Worm (Caenorhabditis elegans) whole organism, late embryonic: Measurements from ENCODE around the gene col-80.
A peak's percentile ranks its signal among the peaks of the same experiment; 100 is the strongest.

Source experiments
- C08G9.2 ChIP-seq: sonication (generic microtip); optimal IDR thresholded peaks from 2 replicates; lab custom pipeline; 2016; ENCODE audit warnings: mild to moderate bottlenecking, missing genetic modification characterization, moderate library complexity, missing compliant biosample characterization
- C38D4.7 ChIP-seq: fragments of 200-800 bp; sonication (Bioruptor generic); optimal IDR thresholded peaks from 2 replicates; lab custom pipeline; 2018; ENCODE audit warnings: mild to moderate bottlenecking, missing genetic modification characterization, moderate library complexity, missing compliant biosample characterization
- F13H6.1 ChIP-seq: sonication (generic microtip); optimal IDR thresholded peaks from 2 replicates; lab custom pipeline; 2016; ENCODE audit warnings: missing genetic modification characterization, missing compliant biosample characterization
- T23F11.4 ChIP-seq: fragments of 200-800 bp; sonication (Bioruptor generic); optimal IDR thresholded peaks from 2 replicates; lab custom pipeline; 2018; ENCODE audit warnings: mild to moderate bottlenecking, missing genetic modification characterization, missing compliant biosample characterization
- ama-1 ChIP-seq: fragments of 150-350 bp; optimal IDR thresholded peaks from 2 replicates; lab custom pipeline; 2014
- ceh-14 ChIP-seq: sonication (generic microtip); optimal IDR thresholded peaks from 2 replicates; lab custom pipeline; 2016; ENCODE audit warnings: missing genotype, missing genetic modification characterization, missing compliant biosample characterization
- ceh-18 ChIP-seq: sonication (generic microtip); optimal IDR thresholded peaks from 2 replicates; lab custom pipeline; 2016; ENCODE audit warnings: missing genetic modification characterization, missing compliant biosample characterization
- ceh-19 ChIP-seq: fragments of 200-800 bp; sonication (Bioruptor generic); optimal IDR thresholded peaks from 2 replicates; lab custom pipeline; 2018; ENCODE audit warnings: mild to moderate bottlenecking, missing genetic modification characterization, missing compliant biosample characterization
- ceh-2 ChIP-seq: sonication (generic microtip); optimal IDR thresholded peaks from 2 replicates; lab custom pipeline; 2016; ENCODE audit warnings: missing genotype, missing genetic modification characterization, missing compliant biosample characterization
- ceh-24 ChIP-seq: sonication (generic microtip); optimal IDR thresholded peaks from 2 replicates; lab custom pipeline; 2016; ENCODE audit warnings: mild to moderate bottlenecking, missing genetic modification characterization, missing compliant biosample characterization
- ceh-30 ChIP-seq: fragments of 150-350 bp; optimal IDR thresholded peaks from 2 replicates; lab custom pipeline; 2014; ENCODE audit warnings: missing biosample characterization, missing genetic modification characterization
- ceh-31 ChIP-seq: sonication (generic microtip); optimal IDR thresholded peaks from 2 replicates; lab custom pipeline; 2016; ENCODE audit warnings: missing genetic modification characterization, missing compliant biosample characterization
- ceh-34 ChIP-seq: sonication (generic microtip); optimal IDR thresholded peaks from 2 replicates; lab custom pipeline; 2016; ENCODE audit warnings: mild to moderate bottlenecking, missing genetic modification characterization, missing compliant biosample characterization
- ceh-48 ChIP-seq: sonication (generic microtip); optimal IDR thresholded peaks from 2 replicates; lab custom pipeline; 2016; ENCODE audit warnings: missing genetic modification characterization, inconsistent platforms, missing compliant biosample characterization
- ceh-6 ChIP-seq: fragments of 200-800 bp; sonication (Bioruptor generic); optimal IDR thresholded peaks from 2 replicates; lab custom pipeline; 2018; ENCODE audit warnings: mild to moderate bottlenecking, missing genetic modification characterization, missing compliant biosample characterization
- dmd-4 ChIP-seq: sonication (generic microtip); optimal IDR thresholded peaks from 2 replicates; lab custom pipeline; 2016; ENCODE audit warnings: borderline replicate concordance, missing genetic modification characterization, missing compliant biosample characterization
- dve-1 ChIP-seq: sonication (generic microtip); optimal IDR thresholded peaks from 2 replicates; lab custom pipeline; 2017; ENCODE audit warnings: antibody characterized with exemption, mild to moderate bottlenecking, missing genetic modification characterization, missing compliant biosample characterization
- elt-4 ChIP-seq: sonication (generic microtip); optimal IDR thresholded peaks from 2 replicates; lab custom pipeline; 2016; ENCODE audit warnings: missing genetic modification characterization, missing compliant biosample characterization
- ets-4 ChIP-seq: sonication (generic microtip); optimal IDR thresholded peaks from 2 replicates; lab custom pipeline; 2016; ENCODE audit warnings: missing genetic modification characterization, missing compliant biosample characterization
- fax-1 ChIP-seq: sonication (generic microtip); optimal IDR thresholded peaks from 2 replicates; lab custom pipeline; 2016; ENCODE audit warnings: missing genotype, missing genetic modification characterization, missing compliant biosample characterization
- fkh-10 ChIP-seq: fragments of 150-350 bp; optimal IDR thresholded peaks from 2 replicates; lab custom pipeline; 2014; ENCODE audit warnings: missing biosample characterization, missing genetic modification reagents, missing genetic modification characterization
- fkh-6 ChIP-seq: sonication (generic microtip); optimal IDR thresholded peaks from 2 replicates; lab custom pipeline; 2016; ENCODE audit warnings: missing genetic modification characterization, missing compliant biosample characterization
- hlh-13 ChIP-seq: fragments of 200-800 bp; sonication (Bioruptor generic); optimal IDR thresholded peaks from 2 replicates; lab custom pipeline; 2018; ENCODE audit warnings: mild to moderate bottlenecking, missing genetic modification characterization, missing compliant biosample characterization
- hlh-30 ChIP-seq: sonication (generic microtip); optimal IDR thresholded peaks from 2 replicates; lab custom pipeline; 2017; ENCODE audit warnings: antibody characterized with exemption, missing genetic modification characterization, missing compliant biosample characterization; ENCODE audit not compliant: insufficient read depth
- hlh-8 ChIP-seq: sonication (generic microtip); optimal IDR thresholded peaks from 2 replicates; lab custom pipeline; 2016; ENCODE audit warnings: missing genotype, missing genetic modification characterization, missing compliant biosample characterization
- lin-11 ChIP-seq: fragments of 200-800 bp; sonication (Bioruptor generic); optimal IDR thresholded peaks from 2 replicates; lab custom pipeline; 2018; ENCODE audit warnings: mild to moderate bottlenecking, missing genetic modification characterization, missing compliant biosample characterization
- mec-3 ChIP-seq: sonication (generic microtip); optimal IDR thresholded peaks from 2 replicates; lab custom pipeline; 2016; ENCODE audit warnings: borderline replicate concordance, missing genetic modification characterization, missing compliant biosample characterization
- nfya-1 ChIP-seq: sonication (generic microtip); optimal IDR thresholded peaks from 2 replicates; lab custom pipeline; 2017; ENCODE audit warnings: missing genetic modification characterization, mild to moderate bottlenecking, missing compliant biosample characterization, antibody characterized with exemption, moderate library complexity
- nhr-11 ChIP-seq: fragments of 150-350 bp; optimal IDR thresholded peaks from 2 replicates; lab custom pipeline; 2014; ENCODE audit warnings: missing biosample characterization, missing genetic modification characterization
- pha-4 ChIP-seq: fragments of 150-350 bp; optimal IDR thresholded peaks from 2 replicates; lab custom pipeline; 2018; ENCODE audit warnings: missing biosample characterization, missing genetic modification reagents, missing genetic modification characterization
- ref-2 ChIP-seq: sonication (generic microtip); optimal IDR thresholded peaks from 2 replicates; lab custom pipeline; 2016; ENCODE audit warnings: missing genetic modification characterization, missing compliant biosample characterization
- syd-9 ChIP-seq: sonication (generic microtip); optimal IDR thresholded peaks from 2 replicates; lab custom pipeline; 2016; ENCODE audit warnings: mild to moderate bottlenecking, missing genetic modification characterization, moderate library complexity, missing compliant biosample characterization
- tbx-2 ChIP-seq: sonication (generic microtip); optimal IDR thresholded peaks from 2 replicates; lab custom pipeline; 2016; ENCODE audit warnings: missing genetic modification characterization, missing compliant biosample characterization
- tbx-7 ChIP-seq: sonication (generic microtip); optimal IDR thresholded peaks from 2 replicates; lab custom pipeline; 2016; ENCODE audit warnings: missing genotype, missing genetic modification characterization, missing compliant biosample characterization
- unc-42 ChIP-seq: sonication (generic microtip); optimal IDR thresholded peaks from 2 replicates; lab custom pipeline; 2016; ENCODE audit warnings: missing genotype, missing genetic modification characterization, missing compliant biosample characterization
- zip-5 ChIP-seq: sonication (generic microtip); optimal IDR thresholded peaks from 2 replicates; lab custom pipeline; 2016; ENCODE audit warnings: missing genetic modification characterization, missing compliant biosample characterization

Gene col-80

DNA sequence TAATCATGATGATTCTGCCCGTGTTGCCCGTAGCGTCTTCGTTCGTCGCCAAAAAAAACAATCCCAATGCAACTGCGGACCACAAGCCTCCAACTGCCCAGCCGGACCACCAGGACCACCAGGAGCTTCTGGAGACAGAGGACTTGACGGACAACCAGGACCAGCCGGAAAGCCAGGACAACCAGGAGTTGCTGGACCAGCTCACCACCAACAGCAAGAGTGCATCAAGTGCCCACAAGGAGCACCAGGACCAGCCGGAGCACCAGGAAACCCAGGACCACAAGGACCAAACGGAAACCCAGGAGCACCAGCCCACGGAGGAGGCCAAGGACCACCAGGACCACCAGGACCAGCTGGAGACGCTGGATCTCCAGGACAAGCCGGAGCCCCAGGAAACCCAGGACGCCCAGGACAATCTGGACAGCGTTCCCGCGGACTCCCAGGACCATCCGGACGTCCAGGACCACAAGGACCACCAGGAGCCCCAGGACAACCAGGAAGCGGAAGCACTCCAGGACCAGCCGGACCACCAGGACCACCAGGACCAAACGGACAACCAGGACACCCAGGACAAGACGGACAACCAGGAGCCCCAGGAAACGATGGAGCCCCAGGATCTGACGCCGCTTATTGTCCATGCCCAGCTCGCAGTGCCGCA is 567 bp downstream of the col-80 start:
- TF ChIP-seq syd-9 (tag; lab: Kevin White, UChicago) (peak; percentile 5), elt-4 (tag; lab: Kevin White, UChicago) (peak; percentile 85), ceh-34 (tag; lab: Kevin White, UChicago) (no peak)

ce11 chrII:10708660-10709059 is 1.7 kb downstream of the col-80 start, which contains the start of gene bli-1:
TSS of gene bli-1 (plus strand) at chrII:10708960.
- TF ChIP-seq hlh-13 (GFP tag; lab: Kevin White, UChicago): no peak
- TF ChIP-seq ceh-14: no peak
- TF ChIP-seq nhr-11 (tag; lab: Kevin White, UChicago): no peak
- TF ChIP-seq syd-9 (tag; lab: Kevin White, UChicago): no peak
- no peak for TF ChIP-seq ceh-24 (tag; lab: Kevin White, UChicago)
- TF ChIP-seq ceh-18 (tag; lab: Kevin White, UChicago): no peak
- TF ChIP-seq dve-1 (tag; lab: Kevin White, UChicago): no peak
- TF ChIP-seq ama-1: no peak
- TF ChIP-seq fkh-10 (GFP tag; lab: Kevin White, UChicago): no peak

DNA sequence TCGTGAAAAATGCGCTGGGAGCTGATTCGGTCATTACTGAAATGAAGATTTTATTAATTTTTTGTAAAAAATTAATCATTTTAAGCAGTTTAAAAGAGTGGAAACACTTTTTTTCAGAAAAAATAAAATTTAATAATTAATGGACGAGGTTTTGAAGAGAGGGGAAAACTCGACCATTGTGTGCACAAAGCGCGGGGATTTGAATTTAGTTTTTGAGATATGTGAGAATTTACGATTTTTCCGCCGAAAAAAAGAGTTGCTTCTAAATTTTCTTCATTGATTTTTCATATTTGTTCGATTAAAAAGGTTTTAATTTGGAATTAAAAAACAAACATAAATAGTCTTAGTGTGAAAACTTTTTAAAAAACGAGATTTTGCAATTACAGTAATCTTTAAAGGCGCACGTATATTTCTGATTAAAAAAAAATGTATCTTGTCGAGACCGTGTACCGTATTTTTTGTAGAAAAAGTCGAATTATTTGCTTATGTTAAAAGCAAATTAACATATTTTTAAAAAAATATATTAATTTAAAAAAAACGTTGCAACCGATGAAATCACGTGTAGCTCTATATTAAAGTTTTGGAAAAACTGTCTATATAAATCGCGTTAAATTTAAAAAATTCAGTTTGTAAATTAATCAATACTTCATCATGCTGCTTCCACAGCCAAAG is 7.4 kb downstream of the col-80 start, which contains the start of the genes dph-2 and C09G5.7:
TSS of gene dph-2 (minus strand) at position 36 of the 672 bp plus-strand sequence.
TSS of gene C09G5.7 (plus strand) at position 622 of the 672 bp plus-strand sequence.
- peak; percentile 10 for TF ChIP-seq hlh-8
- TF ChIP-seq ceh-2 (tag; lab: Kevin White, UChicago): peak; percentile 67
- peak; percentile 19 for TF ChIP-seq tbx-2
- TF ChIP-seq C08G9.2 (tag; lab: Kevin White, UChicago): peak; percentile 65
- peak; percentile 46 for TF ChIP-seq ets-4 (tag; lab: Kevin White, UChicago)
- TF ChIP-seq nfya-1 (tag; lab: Kevin White, UChicago): no peak
- no peak for TF ChIP-seq ceh-18 (tag; lab: Kevin White, UChicago)
- peak; percentile 26 for TF ChIP-seq tbx-7 (tag; lab: Kevin White, UChicago)
- TF ChIP-seq unc-42 (tag; lab: Kevin White, UChicago): peak; percentile 32
- TF ChIP-seq ceh-31 (tag; lab: Kevin White, UChicago): peak; percentile 63
- TF ChIP-seq, all 69 proteins: peak for 8

ce11 chrII:10717124-10717523 is 10.1 kb downstream of the col-80 start, which contains the start of gene C09G5.13:
TSS of gene C09G5.13 (plus strand) at chrII:10717424.
- TF ChIP-seq unc-42 (tag; lab: Kevin White, UChicago): no peak
- no peak for TF ChIP-seq ceh-48 (tag; lab: Kevin White, UChicago)
- TF ChIP-seq ceh-24 (tag; lab: Kevin White, UChicago): no peak
- no peak for TF ChIP-seq ceh-19 (GFP tag; lab: Kevin White, UChicago)
- TF ChIP-seq nhr-11 (tag; lab: Kevin White, UChicago): no peak
- TF ChIP-seq hlh-30 (tag; lab: Kevin White, UChicago): no peak
- no peak for TF ChIP-seq dmd-4 (tag; lab: Kevin White, UChicago)
- TF ChIP-seq ceh-14: no peak
- no peak for TF ChIP-seq ceh-6 (GFP tag; lab: Kevin White, UChicago)
- TF ChIP-seq C08G9.2 (tag; lab: Kevin White, UChicago): no peak
- no peak for TF ChIP-seq ref-2 (tag; lab: Kevin White, UChicago)
- no peak for TF ChIP-seq mec-3 (tag; lab: Kevin White, UChicago)

DNA sequence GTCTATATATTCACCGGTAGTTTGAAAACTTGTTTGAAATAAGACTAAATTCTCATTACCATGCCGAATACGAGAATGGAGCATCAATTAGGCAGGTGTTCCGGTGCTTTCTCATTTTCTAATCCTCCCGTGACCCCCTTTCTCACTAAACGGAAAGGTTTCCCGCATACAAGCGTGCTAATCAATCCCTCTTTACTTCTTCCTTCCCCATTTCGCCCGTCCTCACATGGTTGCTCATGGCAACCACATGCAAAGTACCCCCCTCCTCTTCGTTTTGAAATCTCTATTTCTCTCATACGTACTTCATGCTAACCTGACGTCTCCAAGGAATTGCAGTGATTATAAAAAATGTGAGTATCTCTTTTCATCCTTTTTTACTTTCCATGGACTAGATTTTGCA is 12.9 kb downstream of the col-80 start, which contains the start of gene mks-5:
TSS of gene mks-5 (plus strand) at position 301 of the 400 bp plus-strand sequence.
- TF ChIP-seq ceh-30 (tag; lab: Kevin White, UChicago) (no peak), fkh-6 (tag; lab: Kevin White, UChicago) (no peak), ceh-48 (tag; lab: Kevin White, UChicago) (no peak), T23F11.4 (GFP tag; lab: Kevin White, UChicago) (no peak), elt-4 (tag; lab: Kevin White, UChicago) (no peak), C38D4.7 (GFP tag; lab: Kevin White, UChicago) (no peak), pha-4 (no peak), fax-1 (tag; lab: Kevin White, UChicago) (no peak), ceh-14 (no peak), syd-9 (tag; lab: Kevin White, UChicago) (no peak), mec-3 (tag; lab: Kevin White, UChicago) (no peak), hlh-30 (tag; lab: Kevin White, UChicago) (no peak), ceh-18 (tag; lab: Kevin White, UChicago) (no peak), nhr-11 (tag; lab: Kevin White, UChicago) (no peak), zip-5 (no peak), tbx-7 (tag; lab: Kevin White, UChicago) (no peak), lin-11 (no peak), F13H6.1 (no peak)
